Worm (Caenorhabditis elegans) whole organism, L4 larva: ENCODE data around the gene pgap-2.

Experiments used
- D1046.2 ChIP-seq: fragments of 200-800 bp; sonication (Bioruptor generic); IDR thresholded peaks from 2 replicates; pipeline ENCODE4 v1.3.6; 2022; ENCODE audit warnings: missing genetic modification characterization, missing compliant biosample characterization
- F26F4.8 ChIP-seq: fragments of 200-800 bp; sonication (Bioruptor generic); conservative IDR thresholded peaks from 2 replicates; pipeline ENCODE4 v1.3.6; 2022; ENCODE audit warnings: missing genetic modification characterization, missing compliant biosample characterization
- T20F7.1 ChIP-seq: fragments of 200-800 bp; sonication (Bioruptor generic); optimal IDR thresholded peaks from 2 replicates; lab custom pipeline; 2018; ENCODE audit warnings: mild to moderate bottlenecking, missing genetic modification characterization, missing compliant biosample characterization
- Y48G9A.11 ChIP-seq: fragments of 200-800 bp; sonication (Bioruptor generic); IDR thresholded peaks from 2 replicates; pipeline ENCODE4 v1.3.6; 2022; ENCODE audit warnings: missing genetic modification reagents, missing genetic modification characterization, missing compliant biosample characterization
- aha-1 ChIP-seq: fragments of 150-350 bp; peaks from one replicate; lab custom pipeline; 2014; ENCODE audit warnings: missing biosample characterization, missing genetic modification characterization
- aly-2 ChIP-seq: sonication (generic microtip); optimal IDR thresholded peaks from 2 replicates; lab custom pipeline; 2018; ENCODE audit warnings: missing biosample characterization, missing genetic modification characterization
- ceh-44 ChIP-seq: fragments of 200-800 bp; sonication (Bioruptor generic); IDR thresholded peaks from 2 replicates; pipeline ENCODE4 v1.3.6; 2022; ENCODE audit warnings: missing genetic modification reagents, missing genetic modification characterization, missing compliant biosample characterization
- ces-1 ChIP-seq: fragments of 150-350 bp; sonication (generic microtip); optimal IDR thresholded peaks from 4 replicates; lab custom pipeline; 2014; ENCODE audit warnings: missing biosample characterization, missing genetic modification reagents, missing genetic modification characterization
- ctbp-1 ChIP-seq: fragments of 200-800 bp; sonication (Bioruptor generic); IDR thresholded peaks from 2 replicates; pipeline ENCODE4 v1.3.6; 2022; ENCODE audit warnings: missing genetic modification reagents, missing genetic modification characterization, missing compliant biosample characterization
- egl-27 ChIP-seq: sonication (generic microtip); optimal IDR thresholded peaks from 3 replicates; lab custom pipeline; 2017; ENCODE audit warnings: missing biosample characterization, missing genetic modification reagents, missing genetic modification characterization
- fos-1 ChIP-seq: fragments of 150-350 bp; optimal IDR thresholded peaks from 2 replicates; lab custom pipeline; 2014; ENCODE audit warnings: missing biosample characterization, missing genetic modification characterization
- hif-1 ChIP-seq, 2 experiments: sonication (generic microtip); optimal IDR thresholded peaks; 2 replicates each; lab custom pipeline; 2016 to 2017; ENCODE audit warnings: missing compliant biosample characterization in 2 of 2, missing genetic modification characterization in 2 of 2, missing genetic modification reagents in 2 of 2, missing genotype in 2 of 2, mild to moderate bottlenecking in 1 of 2
- lin-1 ChIP-seq: fragments of 200-800 bp; sonication (Bioruptor generic); IDR thresholded peaks from 2 replicates; pipeline ENCODE4 v1.3.6; 2022; ENCODE audit warnings: missing genetic modification reagents, missing genetic modification characterization, missing compliant biosample characterization
- lin-15B ChIP-seq: fragments of 150-350 bp; sonication (generic microtip); optimal IDR thresholded peaks from 3 replicates; lab custom pipeline; 2014; ENCODE audit warnings: missing biosample characterization, missing genetic modification characterization
- nhr-11 ChIP-seq: fragments of 150-350 bp; optimal IDR thresholded peaks from 2 replicates; lab custom pipeline; 2014; ENCODE audit warnings: missing biosample characterization, missing genetic modification characterization
- nhr-6 ChIP-seq: fragments of 150-350 bp; optimal IDR thresholded peaks from 2 replicates; lab custom pipeline; 2014; ENCODE audit warnings: missing biosample characterization, missing genetic modification characterization
- pha-4 ChIP-seq, 2 experiments: fragments of 150-350 bp in 1 of 2; fragments of 200-800 bp in 1 of 2; sonication (Bioruptor generic) in 1 of 2; IDR thresholded peaks in 1 of 2; optimal IDR thresholded peaks in 1 of 2; 2 replicates each; pipeline versions ENCODE4 v1.3.6 to Lab custom; 2014 to 2022; ENCODE audit warnings: missing genetic modification characterization in 2 of 2, missing genetic modification reagents in 2 of 2, missing biosample characterization in 1 of 2, missing compliant biosample characterization in 1 of 2
- php-3 ChIP-seq: fragments of 200-800 bp; sonication (Bioruptor generic); IDR thresholded peaks from 2 replicates; pipeline ENCODE4 v1.3.6; 2022; ENCODE audit warnings: missing genetic modification reagents, missing genetic modification characterization, missing compliant biosample characterization
- zfp-2 ChIP-seq: sonication (generic microtip); optimal IDR thresholded peaks from 2 replicates; lab custom pipeline; 2016; ENCODE audit warnings: mild to moderate bottlenecking, missing genetic modification characterization, missing compliant biosample characterization
- zip-11 ChIP-seq: fragments of 200-800 bp; sonication (Bioruptor generic); IDR thresholded peaks from 2 replicates; pipeline ENCODE4 v1.3.6; 2022; ENCODE audit warnings: missing genetic modification characterization, missing compliant biosample characterization
- zip-2 ChIP-seq: fragments of 150-350 bp; optimal IDR thresholded peaks from 2 replicates; lab custom pipeline; 2014; ENCODE audit warnings: missing biosample characterization, missing genetic modification characterization
- ztf-11 ChIP-seq: fragments of 150-350 bp; optimal IDR thresholded peaks from 2 replicates; lab custom pipeline; 2014; ENCODE audit warnings: missing biosample characterization, missing genetic modification characterization

Gene pgap-2

DNA sequence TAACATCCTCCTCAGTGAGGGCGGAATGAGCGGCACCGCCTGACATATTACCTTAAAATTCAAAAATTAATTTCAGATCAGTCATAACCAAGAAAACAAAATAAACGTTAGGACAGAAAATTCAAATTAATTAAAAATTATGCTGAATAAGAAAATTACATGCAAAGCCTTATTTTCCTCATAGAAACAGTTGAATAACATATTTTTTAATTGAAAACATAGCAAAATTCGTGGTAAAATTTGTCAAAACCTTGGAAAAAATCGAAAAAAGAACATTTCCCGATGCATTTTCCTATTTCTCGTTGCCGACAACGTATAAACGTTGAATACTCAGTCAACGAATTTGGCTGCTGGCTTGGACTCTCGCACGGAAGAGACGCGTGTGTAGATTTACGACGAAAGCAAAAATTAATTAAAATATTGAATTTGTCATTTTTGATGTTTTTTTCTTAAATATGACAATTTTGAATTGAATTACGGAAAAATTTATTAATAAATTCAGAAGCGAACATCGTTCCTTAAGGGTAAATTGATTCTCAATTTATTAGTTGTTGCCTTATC lies 48.8 kb downstream of the pgap-2 start, which contains the start of the genes rps-0 and rbg-3 (continued):
- TF ChIP-seq pha-4 (GFP tag; IDR thresholded peaks at IDR 0.05; lab: Robert Waterston, UW) (peak; percentile 37; the same call in 1 of the 2 replicates), pha-4 (tag; optimal IDR thresholded peaks at IDR 0.05; lab: Kevin White, UChicago) (peak; percentile 68), D1046.2 (no peak), fos-1 (tag; lab: Kevin White, UChicago) (no peak), ztf-11 (no peak), nhr-11 (tag; lab: Kevin White, UChicago) (peak; percentile 92), aha-1 (peak; percentile 99), lin-15B (tag; lab: Kevin White, UChicago) (peak; percentile 26), T20F7.1 (GFP tag; lab: Kevin White, UChicago) (peak; percentile 89), nhr-6 (peak; percentile 89), lin-1 (GFP tag; lab: Robert Waterston, UW) (no peak), hif-1 (tag; optimal IDR thresholded peaks at IDR 0.05; lab: Kevin White, UChicago) (peak; percentile 12 to 75), ctbp-1 (GFP tag; lab: Robert Waterston, UW) (peak; percentile 61; the same call in 1 of the 2 replicates), Y48G9A.11 (GFP tag; lab: Robert Waterston, UW) (no peak), zip-2 (tag; lab: Kevin White, UChicago) (peak; percentile 34), ces-1 (GFP tag; lab: Kevin White, UChicago) (peak; percentile 68), ceh-44 (no peak), zip-11 (GFP tag; lab: Robert Waterston, UW) (no peak), F26F4.8 (no peak), egl-27 (tag; lab: Kevin White, UChicago) (no peak), aly-2 (tag; lab: Kevin White, UChicago) (no peak), zfp-2 (tag; lab: Kevin White, UChicago) (peak; percentile 77), php-3 (GFP tag; lab: Robert Waterston, UW) (no peak)
